Worm (Caenorhabditis elegans) whole organism, late embryonic: Measurements from ENCODE around the gene F43C11.3.

Experiments
- F13H6.1 ChIP-seq: sonication (generic microtip); optimal IDR thresholded peaks from 2 replicates; lab custom pipeline; 2016; ENCODE audit warnings: missing genetic modification characterization, missing compliant biosample characterization
- hlh-8 ChIP-seq: sonication (generic microtip); optimal IDR thresholded peaks from 2 replicates; lab custom pipeline; 2016; ENCODE audit warnings: missing genotype, missing genetic modification characterization, missing compliant biosample characterization
- nfya-1 ChIP-seq: sonication (generic microtip); optimal IDR thresholded peaks from 2 replicates; lab custom pipeline; 2017; ENCODE audit warnings: missing genetic modification characterization, mild to moderate bottlenecking, missing compliant biosample characterization, antibody characterized with exemption, moderate library complexity

DNA sequence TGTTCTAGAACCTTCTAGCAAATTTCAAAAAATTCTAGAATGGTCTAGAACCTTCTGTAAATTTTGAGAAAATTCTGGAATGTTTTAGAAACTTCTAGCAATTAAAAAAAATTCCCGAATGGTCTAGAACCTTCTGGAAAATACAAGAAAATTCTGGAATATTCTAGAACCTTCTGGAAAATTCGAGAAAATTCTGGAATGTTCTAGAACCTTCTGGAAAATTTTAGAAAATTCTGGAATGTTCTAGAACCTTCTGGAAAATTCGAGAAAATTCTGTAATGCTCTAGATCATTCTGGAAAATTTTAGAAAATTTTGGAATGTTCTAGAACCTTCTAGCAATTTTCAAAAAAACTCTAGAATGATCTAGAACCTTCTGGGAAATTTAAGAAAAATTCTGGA, 22.6 kb upstream of the F43C11.3 start:
- TF ChIP-seq hlh-8 (tag; lab: Kevin White, UChicago) (no peak), nfya-1 (tag; lab: Kevin White, UChicago) (no peak), F13H6.1 (tag; lab: Kevin White, UChicago) (no peak)
